Fruit fly (Drosophila melanogaster): ENCODE measurements around the gene CG8757.

CG8757 gene

DNA sequence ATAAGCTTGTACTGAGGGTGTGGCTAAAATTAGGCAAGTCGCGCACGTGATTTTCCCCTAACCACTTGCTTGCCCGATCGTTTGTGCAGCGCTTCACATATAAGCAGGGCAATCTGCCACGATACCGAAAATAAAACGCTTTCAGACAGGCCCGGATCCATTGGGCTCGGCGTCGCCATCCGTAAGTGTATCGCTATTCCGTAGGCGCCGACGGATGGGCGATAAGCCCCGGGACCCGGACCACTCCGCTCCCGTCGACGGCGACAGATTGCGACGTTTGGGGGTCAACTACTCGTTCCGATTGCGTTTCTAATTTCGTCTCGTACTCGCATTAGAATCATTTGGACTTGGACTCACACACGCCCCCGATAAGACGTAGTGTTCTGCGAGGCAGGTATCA lies 20.4 kb upstream of the CG8757 start (continued):
- no peak for TF ChIP-seq abd-A (tag; optimal IDR thresholded peaks at IDR 0.05)
- TF ChIP-seq CG1602 (GFP tag; optimal IDR thresholded peaks at IDR 0.05): peak; percentile 81
- TF ChIP-seq CG1529 (GFP tag; optimal IDR thresholded peaks at IDR 0.05): peak; percentile 63
- TF ChIP-seq CG13775 (GFP tag; optimal IDR thresholded peaks at IDR 0.05): peak; percentile 44
- TF ChIP-seq CG8924 (tag; optimal IDR thresholded peaks at IDR 0.05): peak; percentile 23
- peak; percentile 87 for TF ChIP-seq sr (GFP tag; IDR thresholded peaks at IDR 0.05)
- TF ChIP-seq nerfin-2 (GFP tag; IDR thresholded peaks at IDR 0.05; ENCODE audit: partially characterized antibody): no peak
- no peak for TF ChIP-seq Hr39 (optimal IDR thresholded peaks at IDR 0.05)
- peak; percentile 74; the same call in 1 of the 2 replicates for TF ChIP-seq ssp (GFP tag; IDR thresholded peaks at IDR 0.05)
- TF ChIP-seq CG3281 (GFP tag; optimal IDR thresholded peaks at IDR 0.05): no peak
- peak; percentile 20 for TF ChIP-seq D19B (GFP tag; optimal IDR thresholded peaks at IDR 0.05)
- peak; percentile 59 for TF ChIP-seq CG34376 (GFP tag; optimal IDR thresholded peaks at IDR 0.05)
- TF ChIP-seq H2.0 (GFP tag; IDR thresholded peaks at IDR 0.05): peak; percentile 95
- 0 out of 3 replicates have a peak, but pooled peaks have one; percentile 44 for TF ChIP-seq HLH4C (GFP tag; IDR thresholded peaks at IDR 0.05; ENCODE audit: partially characterized antibody)
- TF ChIP-seq luna (GFP tag; optimal IDR thresholded peaks at IDR 0.05): peak; percentile 73
- TF ChIP-seq shn (GFP tag; optimal IDR thresholded peaks at IDR 0.05): peak; percentile 90
- TF ChIP-seq PHDP (tag; optimal IDR thresholded peaks at IDR 0.05): no peak
- peak; percentile 61 for TF ChIP-seq CG8281 (tag; optimal IDR thresholded peaks at IDR 0.05)
- TF ChIP-seq CG16815 (GFP tag; optimal IDR thresholded peaks at IDR 0.05): peak; percentile 81
- TF ChIP-seq CG15514 (GFP tag; optimal IDR thresholded peaks at IDR 0.05): no peak
- peak; percentile 72 for TF ChIP-seq CG12391 (tag; optimal IDR thresholded peaks at IDR 0.05)
- peak; percentile 75 for TF ChIP-seq twi (tag; optimal IDR thresholded peaks at IDR 0.05)
- TF ChIP-seq CG9817 (tag; optimal IDR thresholded peaks at IDR 0.05): peak; percentile 92
- TF ChIP-seq jigr1 (GFP tag; IDR thresholded peaks at IDR 0.05): no peak
- TF ChIP-seq Antp (GFP tag; optimal IDR thresholded peaks at IDR 0.05): peak; percentile 97
- no peak for TF ChIP-seq CG17568 (GFP tag; optimal IDR thresholded peaks at IDR 0.05)
- no peak for TF ChIP-seq CG31388 (GFP tag; optimal IDR thresholded peaks at IDR 0.05)
- TF ChIP-seq CG8478 (optimal IDR thresholded peaks at IDR 0.05): no peak
- TF ChIP-seq CG3407 (GFP tag; optimal IDR thresholded peaks at IDR 0.05): peak; percentile 54
- peak; percentile 94 for TF ChIP-seq ftz-f1 (GFP tag; optimal IDR thresholded peaks at IDR 0.05)
- TF ChIP-seq CG12299 (tag; optimal IDR thresholded peaks at IDR 0.05): peak; percentile 58
- TF ChIP-seq tap (tag; optimal IDR thresholded peaks at IDR 0.05): no peak
- TF ChIP-seq Nf-YA (GFP tag; IDR thresholded peaks at IDR 0.05): no peak
- peak; percentile 60 for TF ChIP-seq CrebB (tag; optimal IDR thresholded peaks at IDR 0.05)
- TF ChIP-seq nom (GFP tag; optimal IDR thresholded peaks at IDR 0.05): no peak
- TF ChIP-seq chm (GFP tag; IDR thresholded peaks at IDR 0.05): peak; percentile 94
- peak; percentile 36 for TF ChIP-seq CG31365 (tag; optimal IDR thresholded peaks at IDR 0.05)
- peak; percentile 85 for TF ChIP-seq sd (tag; optimal IDR thresholded peaks at IDR 0.05)
- peak; percentile 90 for TF ChIP-seq CG11247 (GFP tag; IDR thresholded peaks at IDR 0.05)
- TF ChIP-seq Meics (GFP tag; optimal IDR thresholded peaks at IDR 0.05): peak; percentile 68
- TF ChIP-seq CG6175 (GFP tag; IDR thresholded peaks at IDR 0.05): peak; percentile 96
- peak; percentile 90 for TF ChIP-seq pnt (GFP tag; optimal IDR thresholded peaks at IDR 0.05)
- peak; percentile 73 for TF ChIP-seq Mes4 (GFP tag; optimal IDR thresholded peaks at IDR 0.05)
- TF ChIP-seq CG17328 (GFP tag; IDR thresholded peaks at IDR 0.05): peak; percentile 87
- peak; percentile 87 for TF ChIP-seq chn (GFP tag; optimal IDR thresholded peaks at IDR 0.05)
- peak; percentile 89 for TF ChIP-seq HLH54F (GFP tag; optimal IDR thresholded peaks at IDR 0.05)
- peak; percentile 77 for TF ChIP-seq Fer3 (tag; optimal IDR thresholded peaks at IDR 0.05)
- peak; percentile 76 for TF ChIP-seq CG6689 (GFP tag; IDR thresholded peaks at IDR 0.05)
- no peak for TF ChIP-seq CG3995 (GFP tag; optimal IDR thresholded peaks at IDR 0.05)
- TF ChIP-seq tin (GFP tag; optimal IDR thresholded peaks at IDR 0.05): no peak
- TF ChIP-seq crol (GFP tag; IDR thresholded peaks at IDR 0.05): peak; percentile 75
- TF ChIP-seq slbo (GFP tag; IDR thresholded peaks at IDR 0.05): peak; percentile 99
